Worm (Caenorhabditis elegans) whole organism, young adult: ENCODE results near the gene C33C12.4.

Experiments used
- B0035.1 ChIP-seq: sonication (generic microtip); optimal IDR thresholded peaks from 2 replicates; lab custom pipeline; 2016; ENCODE audit warnings: missing genetic modification characterization, mild to moderate bottlenecking, missing compliant biosample characterization, missing genotype, missing genetic modification reagents
- ZK185.1 ChIP-seq: sonication (generic microtip); optimal IDR thresholded peaks from 2 replicates; lab custom pipeline; 2016; ENCODE audit warnings: mild to moderate bottlenecking, missing genetic modification characterization, missing compliant biosample characterization; ENCODE audit not compliant: poor library complexity, severe bottlenecking
- hlh-26 ChIP-seq: fragments of 200-800 bp; sonication (Bioruptor generic); conservative IDR thresholded peaks from 2 replicates; pipeline ENCODE4 v1.3.6; 2022; ENCODE audit warnings: missing genetic modification reagents, missing genetic modification characterization, missing compliant biosample characterization
- mcd-1 ChIP-seq: fragments of 200-800 bp; sonication (Bioruptor generic); IDR thresholded peaks from 2 replicates; pipeline ENCODE4 v1.3.6; 2022; ENCODE audit warnings: missing genetic modification reagents, missing genetic modification characterization, missing compliant biosample characterization
- sdz-38 ChIP-seq: sonication (generic microtip); optimal IDR thresholded peaks from 2 replicates; lab custom pipeline; 2016; ENCODE audit warnings: missing genotype, missing genetic modification characterization, missing compliant biosample characterization
- zfh-2 ChIP-seq: fragments of 200-800 bp; sonication (Bioruptor generic); conservative IDR thresholded peaks from 2 replicates; pipeline ENCODE4 v1.3.6; 2022; ENCODE audit warnings: missing genetic modification reagents, missing genetic modification characterization, missing compliant biosample characterization
- zim-3 ChIP-seq: sonication (generic microtip); optimal IDR thresholded peaks from 2 replicates; lab custom pipeline; 2017; ENCODE audit warnings: mild to moderate bottlenecking, missing genetic modification characterization, moderate library complexity, missing compliant biosample characterization

Gene C33C12.4

DNA sequence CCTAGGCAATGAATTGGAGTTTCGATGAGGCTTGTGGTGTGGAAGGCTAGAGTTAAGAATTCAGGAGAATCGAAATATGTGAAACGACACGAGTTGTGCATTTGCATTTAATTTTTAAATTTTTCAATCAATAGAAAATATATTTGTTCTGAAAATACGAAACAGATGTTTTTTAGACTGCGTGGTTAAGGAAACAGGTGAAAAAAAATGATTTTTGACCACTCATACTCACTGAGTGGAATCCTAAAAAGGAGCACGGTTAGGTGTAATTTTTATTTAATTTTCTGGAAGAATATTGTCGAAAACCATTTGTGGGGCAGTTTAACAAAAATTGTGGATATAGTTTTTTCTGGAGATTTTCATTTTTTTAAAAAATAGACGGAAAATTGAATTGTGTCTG lies 49.5 kb downstream of the C33C12.4 start, which contains the start of gene srh-195:
Gene srh-195 (minus strand): TSS at position 101 of the 400 bp plus-strand sequence.
- TF ChIP-seq hlh-26 (GFP tag; lab: Robert Waterston, UW), result no peak
- TF ChIP-seq zim-3 (tag; lab: Kevin White, UChicago), result no peak
- no peak for TF ChIP-seq mcd-1 (GFP tag; lab: Robert Waterston, UW)
- no peak for TF ChIP-seq zfh-2 (GFP tag; lab: Robert Waterston, UW)
- TF ChIP-seq B0035.1, result no peak
- TF ChIP-seq sdz-38 (tag; lab: Kevin White, UChicago), result no peak
- TF ChIP-seq ZK185.1 (tag; lab: Kevin White, UChicago), result no peak
